Fruit fly (Drosophila melanogaster) whole organism, adult: ENCODE data around the gene CG13457.

Experiments used
- CG12768 ChIP-seq: fragments of 200-800 bp; sonication (Bioruptor generic); optimal IDR thresholded peaks from 2 replicates; lab custom pipeline; 2017; ENCODE audit warnings: missing biosample characterization, missing genetic modification characterization, mild to moderate bottlenecking, moderate library complexity, missing genetic modification reagents
- CG14711 ChIP-seq: fragments of 200-800 bp; sonication (Bioruptor generic); optimal IDR thresholded peaks from 2 replicates; lab custom pipeline; 2018; ENCODE audit warnings: missing biosample characterization, mild to moderate bottlenecking, missing genetic modification characterization, moderate library complexity
- CG1620 ChIP-seq: fragments of 200-800 bp; sonication (Bioruptor generic); optimal IDR thresholded peaks from 2 replicates; lab custom pipeline; 2016; ENCODE audit warnings: missing biosample characterization, missing genetic modification characterization
- Clk ChIP-seq: fragments of 200-800 bp; sonication (Bioruptor generic); optimal IDR thresholded peaks from 2 replicates; lab custom pipeline; 2017; ENCODE audit warnings: missing biosample characterization, missing genetic modification characterization
- Crg-1 ChIP-seq: fragments of 200-800 bp; sonication (Bioruptor generic); optimal IDR thresholded peaks from 2 replicates; lab custom pipeline; 2016; ENCODE audit warnings: missing biosample characterization, missing genetic modification characterization
- Mnt ChIP-seq: fragments of 200-800 bp; sonication (Bioruptor generic); optimal IDR thresholded peaks from 2 replicates; lab custom pipeline; 2016; ENCODE audit warnings: missing biosample characterization, mild to moderate bottlenecking, missing genetic modification characterization
- cnc ChIP-seq, 2 experiments: fragments of >200 bp; optimal IDR thresholded peaks; 2 replicates each; lab custom pipeline; 2017
- pad ChIP-seq: fragments of 200-800 bp; sonication (Bioruptor generic); optimal IDR thresholded peaks from 3 replicates; lab custom pipeline; 2017; ENCODE audit warnings: missing biosample characterization, missing genetic modification characterization, mild to moderate bottlenecking, moderate library complexity, missing genetic modification reagents
- tj ChIP-seq: fragments of 200-800 bp; sonication (Bioruptor generic); optimal IDR thresholded peaks from 3 replicates; lab custom pipeline; 2017; ENCODE audit warnings: missing biosample characterization, mild to moderate bottlenecking, missing genetic modification characterization, moderate library complexity
- toe ChIP-seq: fragments of 200-800 bp; sonication (Bioruptor generic); optimal IDR thresholded peaks from 2 replicates; lab custom pipeline; 2016; ENCODE audit warnings: missing biosample characterization, missing genetic modification characterization

dm6 chr3L:15136659-15137572 lies 5.7 kb upstream of the CG13457 start, which contains the start of gene CG12316:
- TF ChIP-seq cnc (optimal IDR thresholded peaks at IDR 0.05; lab: Kevin White, UChicago): no peak
- peak; percentile 64 for TF ChIP-seq CG1620 (GFP tag; lab: Kevin White, UChicago)
- TF ChIP-seq Mnt: peak; percentile 86
- TF ChIP-seq tj (GFP tag; lab: Kevin White, UChicago): peak; percentile 60
- peak; percentile 90 for TF ChIP-seq CG12768 (GFP tag; lab: Kevin White, UChicago)
- TF ChIP-seq Crg-1 (GFP tag; lab: Kevin White, UChicago): peak; percentile 73
- peak; percentile 88 for TF ChIP-seq toe (GFP tag; lab: Kevin White, UChicago)
- peak; percentile 80 for TF ChIP-seq Clk
- TF ChIP-seq pad (GFP tag; lab: Kevin White, UChicago): peak; percentile 62
- TF ChIP-seq CG14711 (tag; lab: Kevin White, UChicago): peak; percentile 67
